Fruit fly (Drosophila melanogaster) whole organism, prepupa: Measurements from ENCODE around the gene Hira.

Experiments
- Blimp-1 ChIP-seq: fragments of 200-800 bp; sonication (Bioruptor generic); optimal IDR thresholded peaks from 3 replicates; lab custom pipeline; 2017; ENCODE audit warnings: missing biosample characterization, missing genetic modification characterization, mild to moderate bottlenecking, moderate library complexity, missing genetic modification reagents
- CG10631 ChIP-seq: fragments of 200-800 bp; sonication (Bioruptor generic); optimal IDR thresholded peaks from 2 replicates; lab custom pipeline; 2016; ENCODE audit warnings: missing biosample characterization, missing genetic modification characterization
- CG10669 ChIP-seq: fragments of 200-800 bp; sonication (Bioruptor generic); optimal IDR thresholded peaks from 3 replicates; lab custom pipeline; 2018; ENCODE audit warnings: missing biosample characterization, mild to moderate bottlenecking, missing genetic modification characterization, moderate library complexity
- CG11294 ChIP-seq: fragments of 200-800 bp; sonication (Bioruptor generic); IDR thresholded peaks from 2 replicates; pipeline ENCODE4 v1.3.6; 2022; ENCODE audit warnings: missing biosample characterization, missing genetic modification characterization
- CG11762 ChIP-seq: fragments of 200-800 bp; sonication (Bioruptor generic); optimal IDR thresholded peaks from 3 replicates; lab custom pipeline; 2016; ENCODE audit warnings: missing biosample characterization, missing genetic modification characterization; ENCODE audit not compliant: insufficient read depth
- CG15336 ChIP-seq: fragments of 200-800 bp; sonication (Bioruptor generic); IDR thresholded peaks from 2 replicates; pipeline ENCODE4 v1.3.6; 2022; ENCODE audit warnings: missing biosample characterization, missing genetic modification characterization
- CG1621 ChIP-seq: fragments of 200-800 bp; sonication (Bioruptor generic); optimal IDR thresholded peaks from 3 replicates; lab custom pipeline; 2018; ENCODE audit warnings: missing biosample characterization, mild to moderate bottlenecking, missing genetic modification characterization
- CG16779 ChIP-seq: fragments of 200-800 bp; sonication (Bioruptor generic); optimal IDR thresholded peaks from 3 replicates; lab custom pipeline; 2017; ENCODE audit warnings: missing biosample characterization, mild to moderate bottlenecking, missing genetic modification characterization
- CG31627 ChIP-seq: fragments of 200-800 bp; sonication (Bioruptor generic); optimal IDR thresholded peaks from 3 replicates; lab custom pipeline; 2016; ENCODE audit warnings: missing biosample characterization, missing genetic modification characterization
- CG32006 ChIP-seq: fragments of 200-800 bp; sonication (Bioruptor generic); optimal IDR thresholded peaks from 3 replicates; lab custom pipeline; 2017; ENCODE audit warnings: missing biosample characterization, mild to moderate bottlenecking, missing genetic modification characterization
- CG34406 ChIP-seq: fragments of 200-800 bp; sonication (Bioruptor generic); optimal IDR thresholded peaks from 3 replicates; lab custom pipeline; 2016; ENCODE audit warnings: missing biosample characterization, missing genetic modification characterization
- CG3919 ChIP-seq: fragments of 200-800 bp; sonication (Bioruptor generic); optimal IDR thresholded peaks from 3 replicates; lab custom pipeline; 2016; ENCODE audit warnings: missing biosample characterization, missing genetic modification characterization
- CG4318 ChIP-seq: fragments of 200-800 bp; sonication (Bioruptor generic); optimal IDR thresholded peaks from 3 replicates; lab custom pipeline; 2017; ENCODE audit warnings: missing biosample characterization, mild to moderate bottlenecking, missing genetic modification characterization
- CG6163 ChIP-seq: fragments of 200-800 bp; sonication (Bioruptor generic); IDR thresholded peaks from 3 replicates; pipeline ENCODE4 v1.3.6; 2022; ENCODE audit warnings: missing biosample characterization, missing genetic modification characterization
- CG6276 ChIP-seq: fragments of 200-800 bp; sonication (Bioruptor generic); optimal IDR thresholded peaks from 2 replicates; lab custom pipeline; 2017; ENCODE audit warnings: missing biosample characterization, mild to moderate bottlenecking, missing genetic modification characterization
- CG6792 ChIP-seq: fragments of 200-800 bp; sonication (Bioruptor generic); optimal IDR thresholded peaks from 3 replicates; lab custom pipeline; 2016; ENCODE audit warnings: missing biosample characterization, missing genetic modification characterization
- CG6808 ChIP-seq: fragments of 200-800 bp; sonication (Bioruptor generic); optimal IDR thresholded peaks from 3 replicates; lab custom pipeline; 2017; ENCODE audit warnings: missing biosample characterization, missing genetic modification characterization, mild to moderate bottlenecking, moderate library complexity, missing genetic modification reagents
- CG6854 ChIP-seq: fragments of 200-800 bp; sonication (Bioruptor generic); optimal IDR thresholded peaks from 2 replicates; lab custom pipeline; 2017; ENCODE audit warnings: missing biosample characterization, mild to moderate bottlenecking, missing genetic modification characterization
- CG7368 ChIP-seq: fragments of 200-800 bp; sonication (Bioruptor generic); optimal IDR thresholded peaks from 3 replicates; lab custom pipeline; 2016; ENCODE audit warnings: missing biosample characterization, missing genetic modification characterization
- CG8119 ChIP-seq: fragments of 200-800 bp; sonication (Bioruptor generic); IDR thresholded peaks from 3 replicates; pipeline ENCODE4 v1.3.6; 2022; ENCODE audit warnings: missing biosample characterization, missing genetic modification characterization
- CG8319 ChIP-seq: fragments of 200-800 bp; sonication (Bioruptor generic); optimal IDR thresholded peaks from 3 replicates; lab custom pipeline; 2016; ENCODE audit warnings: missing biosample characterization, missing genetic modification characterization
- CG8632 ChIP-seq: fragments of 200-800 bp; sonication (Bioruptor generic); optimal IDR thresholded peaks from 3 replicates; lab custom pipeline; 2016; ENCODE audit warnings: missing biosample characterization, missing genetic modification characterization
- CG9139 ChIP-seq: fragments of 200-800 bp; sonication (Bioruptor generic); optimal IDR thresholded peaks from 3 replicates; lab custom pipeline; 2017; ENCODE audit warnings: missing biosample characterization, mild to moderate bottlenecking, missing genetic modification characterization
- Eip75B ChIP-seq: fragments of 200-800 bp; sonication (Bioruptor generic); optimal IDR thresholded peaks from 3 replicates; lab custom pipeline; 2016; ENCODE audit warnings: missing biosample characterization, missing genetic modification characterization
- Eip93F ChIP-seq: fragments of 200-800 bp; sonication (Bioruptor generic); optimal IDR thresholded peaks from 2 replicates; lab custom pipeline; 2016; ENCODE audit warnings: missing biosample characterization, mild to moderate bottlenecking, missing genetic modification characterization
- Ets96B ChIP-seq: fragments of 200-800 bp; optimal IDR thresholded peaks from 2 replicates; lab custom pipeline; 2019; ENCODE audit warnings: missing biosample characterization, mild to moderate bottlenecking, missing genetic modification characterization, moderate library complexity
- Gug ChIP-seq: fragments of 200-800 bp; sonication (Bioruptor generic); IDR thresholded peaks from 2 replicates; pipeline ENCODE4 v1.3.6; 2022; ENCODE audit warnings: missing biosample characterization, missing genetic modification characterization
- Hr38 ChIP-seq: sonication (Bioruptor generic); optimal IDR thresholded peaks from 2 replicates; lab custom pipeline; 2016; ENCODE audit warnings: missing biosample characterization, missing genetic modification characterization
- Hr4 ChIP-seq: fragments of 200-800 bp; sonication (Bioruptor generic); optimal IDR thresholded peaks from 3 replicates; lab custom pipeline; 2016; ENCODE audit warnings: missing biosample characterization, missing genetic modification characterization
- Lpt ChIP-seq: fragments of 200-800 bp; sonication (Bioruptor generic); optimal IDR thresholded peaks from 3 replicates; lab custom pipeline; 2016; ENCODE audit warnings: missing biosample characterization, missing genetic modification characterization
- OdsH ChIP-seq: fragments of 200-800 bp; sonication (Bioruptor generic); optimal IDR thresholded peaks from 3 replicates; lab custom pipeline; 2016; ENCODE audit warnings: missing biosample characterization, missing genetic modification characterization
- Smox ChIP-seq: fragments of 200-800 bp; sonication (Bioruptor generic); optimal IDR thresholded peaks from 3 replicates; lab custom pipeline; 2016; ENCODE audit warnings: missing biosample characterization, missing genetic modification characterization
- Sox14 ChIP-seq: fragments of 200-800 bp; sonication (Bioruptor generic); optimal IDR thresholded peaks from 3 replicates; lab custom pipeline; 2016; ENCODE audit warnings: missing biosample characterization, missing genetic modification characterization
- Sox15 ChIP-seq: fragments of 200-800 bp; sonication (Bioruptor generic); optimal IDR thresholded peaks from 3 replicates; lab custom pipeline; 2016; ENCODE audit warnings: missing biosample characterization, missing genetic modification characterization
- achi ChIP-seq: fragments of 200-800 bp; sonication (Bioruptor generic); optimal IDR thresholded peaks from 3 replicates; lab custom pipeline; 2016; ENCODE audit warnings: missing biosample characterization, missing genetic modification characterization
- acj6 ChIP-seq: fragments of 200-800 bp; sonication (Bioruptor generic); optimal IDR thresholded peaks from 3 replicates; lab custom pipeline; 2016; ENCODE audit warnings: missing biosample characterization, missing genetic modification characterization
- cyc ChIP-seq: fragments of 200-800 bp; sonication (Bioruptor generic); optimal IDR thresholded peaks from 3 replicates; lab custom pipeline; 2016; ENCODE audit warnings: missing biosample characterization, missing genetic modification characterization
- dsx ChIP-seq: fragments of 200-800 bp; optimal IDR thresholded peaks from 3 replicates; lab custom pipeline; 2019; ENCODE audit warnings: missing biosample characterization, mild to moderate bottlenecking, missing genetic modification characterization, moderate library complexity; ENCODE audit not compliant: poor library complexity, severe bottlenecking
- eg ChIP-seq: fragments of 200-800 bp; sonication (Bioruptor generic); IDR thresholded peaks from 3 replicates; pipeline ENCODE4 v1.3.6; 2022; ENCODE audit warnings: missing biosample characterization, missing genetic modification characterization
- esn ChIP-seq: fragments of 200-800 bp; sonication (Bioruptor generic); optimal IDR thresholded peaks from 2 replicates; lab custom pipeline; 2016; ENCODE audit warnings: missing biosample characterization, mild to moderate bottlenecking, missing genetic modification characterization, moderate library complexity
- fd59A ChIP-seq: fragments of 200-800 bp; sonication (Bioruptor generic); optimal IDR thresholded peaks from 2 replicates; lab custom pipeline; 2017; ENCODE audit warnings: missing biosample characterization, mild to moderate bottlenecking, missing genetic modification characterization, missing genetic modification reagents
- fkh ChIP-seq: fragments of 200-800 bp; sonication (Bioruptor generic); optimal IDR thresholded peaks from 3 replicates; lab custom pipeline; 2017; ENCODE audit warnings: missing biosample characterization, mild to moderate bottlenecking, missing genetic modification characterization, moderate library complexity
- lz ChIP-seq: fragments of 200-800 bp; sonication (Bioruptor generic); optimal IDR thresholded peaks from 3 replicates; lab custom pipeline; 2016; ENCODE audit warnings: missing biosample characterization, missing genetic modification characterization
- pdm3 ChIP-seq: fragments of 200-800 bp; sonication (Bioruptor generic); optimal IDR thresholded peaks from 3 replicates; lab custom pipeline; 2016; ENCODE audit warnings: missing biosample characterization, missing genetic modification characterization
- salr ChIP-seq, 2 experiments: fragments of 200-800 bp; sonication (Bioruptor generic); optimal IDR thresholded peaks; 3 replicates each; lab custom pipeline; 2016 to 2018; ENCODE audit warnings: missing biosample characterization in 2 of 2, missing genetic modification characterization in 2 of 2, mild to moderate bottlenecking in 1 of 2
- ss ChIP-seq, 2 experiments: fragments of 200-800 bp; sonication (Bioruptor generic); optimal IDR thresholded peaks; 2 replicates in 1 of 2; 3 replicates in 1 of 2; lab custom pipeline; 2017 to 2018; ENCODE audit warnings: mild to moderate bottlenecking in 2 of 2, missing biosample characterization in 2 of 2, missing genetic modification characterization in 2 of 2, moderate library complexity in 1 of 2
- topi ChIP-seq: fragments of 200-800 bp; sonication (Bioruptor generic); optimal IDR thresholded peaks from 3 replicates; lab custom pipeline; 2016; ENCODE audit warnings: missing biosample characterization, missing genetic modification characterization

Gene Hira

dm6 chrX:7703865-7704221, 18.1 kb upstream of the Hira start:
- TF ChIP-seq Gug = no peak
- TF ChIP-seq CG6808 (GFP tag; lab: Kevin White, UChicago) = no peak
- no peak for TF ChIP-seq Sox14
- TF ChIP-seq CG34406 (GFP tag; lab: Kevin White, UChicago) = no peak
- no peak for TF ChIP-seq acj6 (GFP tag; lab: Kevin White, UChicago)
- TF ChIP-seq CG31627 (GFP tag; lab: Kevin White, UChicago) = no peak
- TF ChIP-seq CG6854 (GFP tag; lab: Kevin White, UChicago) = no peak
- TF ChIP-seq eg = no peak
- no peak for TF ChIP-seq CG10631 (GFP tag; lab: Kevin White, UChicago)
- no peak for TF ChIP-seq topi
- TF ChIP-seq CG16779 = no peak
- no peak for TF ChIP-seq ss (GFP tag; optimal IDR thresholded peaks at IDR 0.05; lab: Kevin White, UChicago)
- no peak for TF ChIP-seq CG10669
- TF ChIP-seq Lpt (GFP tag; lab: Kevin White, UChicago) = no peak
- TF ChIP-seq Ets96B (tag; lab: Kevin White, UChicago) = no peak
- TF ChIP-seq fd59A (GFP tag; lab: Kevin White, UChicago) = no peak
- TF ChIP-seq Smox (GFP tag; lab: Kevin White, UChicago) = no peak

DNA sequence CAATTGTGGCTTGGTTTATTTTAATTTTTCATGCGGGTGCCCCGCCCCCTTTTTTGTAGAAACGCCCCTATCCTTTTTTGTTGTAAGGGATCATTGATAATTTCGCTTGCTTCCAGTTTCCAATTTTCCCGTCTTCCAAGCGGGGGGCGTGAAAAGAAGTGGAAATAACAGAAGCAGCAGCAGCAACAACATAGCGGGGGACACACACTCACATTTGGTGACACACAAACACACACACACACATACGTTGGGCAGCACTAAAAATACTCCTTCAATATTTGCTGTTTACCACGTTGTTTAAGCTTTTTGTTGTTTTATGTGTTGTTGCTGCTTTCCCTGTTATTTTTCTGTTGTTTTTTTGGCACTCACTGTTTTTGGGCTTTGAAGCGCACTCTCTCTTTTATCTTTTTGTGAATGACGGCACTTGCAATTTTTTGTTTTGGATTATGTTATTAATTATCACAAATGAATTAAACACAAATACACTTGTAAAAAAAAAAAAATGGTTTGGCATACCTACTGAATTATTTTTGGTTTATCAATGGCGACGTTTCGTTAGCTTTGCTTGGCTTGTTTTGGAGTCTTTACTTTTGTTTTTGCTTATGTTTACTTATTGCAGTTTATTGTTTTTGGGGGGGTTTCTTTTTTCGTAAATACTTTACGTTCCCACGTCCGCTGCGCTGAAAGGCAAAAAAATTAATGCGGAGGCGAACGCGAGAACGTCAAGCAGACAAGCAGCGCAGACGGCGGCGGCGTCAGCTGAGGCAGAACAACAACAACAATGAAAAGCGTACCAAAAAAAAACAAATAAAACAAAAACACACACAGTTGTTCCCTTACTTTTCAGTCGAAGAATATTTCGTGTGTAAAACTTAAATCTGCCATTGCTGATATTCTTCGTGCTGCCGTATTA, 17.4 kb upstream of the Hira start:
- TF ChIP-seq CG31627 (GFP tag; lab: Kevin White, UChicago) = no peak
- no peak for TF ChIP-seq CG10669
- TF ChIP-seq CG3919 (GFP tag; lab: Kevin White, UChicago) = no peak
- no peak for TF ChIP-seq Eip75B (GFP tag; lab: Kevin White, UChicago)
- no peak for TF ChIP-seq Lpt (GFP tag; lab: Kevin White, UChicago)
- TF ChIP-seq CG6276 (GFP tag; lab: Kevin White, UChicago) = no peak
- TF ChIP-seq dsx = no peak
- no peak for TF ChIP-seq Sox14
- no peak for TF ChIP-seq CG11294
- no peak for TF ChIP-seq Hr38 (GFP tag; lab: Kevin White, UChicago)
- no peak for TF ChIP-seq CG1621 (tag; lab: Kevin White, UChicago)
- TF ChIP-seq CG32006 (GFP tag; lab: Kevin White, UChicago) = no peak
- peak; percentile 0 for TF ChIP-seq OdsH (GFP tag; lab: Kevin White, UChicago)
- TF ChIP-seq CG34406 (GFP tag; lab: Kevin White, UChicago) = no peak
- no peak for TF ChIP-seq Gug
- TF ChIP-seq CG8632 (GFP tag; lab: Kevin White, UChicago) = no peak
- no peak for TF ChIP-seq salr (GFP tag; optimal IDR thresholded peaks at IDR 0.05; lab: Kevin White, UChicago)
- TF ChIP-seq pdm3 = no peak
- TF ChIP-seq CG6163 (GFP tag; lab: Robert Waterston, UW) = peak; percentile 7; the same call in 2 of the 3 replicates
- TF ChIP-seq CG6792 (GFP tag; lab: Kevin White, UChicago) = no peak
- no peak for TF ChIP-seq Hr4
- TF ChIP-seq CG15336 (GFP tag; lab: Robert Waterston, UW) = no peak
- TF ChIP-seq CG8119 = no peak
- TF ChIP-seq fkh (GFP tag; lab: Kevin White, UChicago) = peak; percentile 48
- TF ChIP-seq CG6808 (GFP tag; lab: Kevin White, UChicago) = no peak
- no peak for TF ChIP-seq CG7368 (GFP tag; lab: Kevin White, UChicago)
- no peak for TF ChIP-seq Eip93F
- TF ChIP-seq eg = no peak; the same call in 2 of the 3 replicates
- TF ChIP-seq Blimp-1 (GFP tag; lab: Kevin White, UChicago) = no peak
- TF ChIP-seq acj6 (GFP tag; lab: Kevin White, UChicago) = no peak
- no peak for TF ChIP-seq Sox15 (GFP tag; lab: Kevin White, UChicago)
- peak; percentile 6 for TF ChIP-seq lz (GFP tag; lab: Kevin White, UChicago)
- TF ChIP-seq esn = no peak
- TF ChIP-seq CG9139 (GFP tag; lab: Kevin White, UChicago) = no peak
- no peak for TF ChIP-seq CG8319 (GFP tag; lab: Kevin White, UChicago)
- TF ChIP-seq CG16779 = no peak
- TF ChIP-seq CG4318 (GFP tag; lab: Kevin White, UChicago) = no peak
- no peak for TF ChIP-seq CG11762 (GFP tag; lab: Kevin White, UChicago)
- peak; percentile 10 for TF ChIP-seq Smox (GFP tag; lab: Kevin White, UChicago)
- TF ChIP-seq achi (GFP tag; lab: Kevin White, UChicago) = no peak
- TF ChIP-seq cyc (GFP tag; lab: Kevin White, UChicago) = no peak
